Worm (Caenorhabditis elegans): Measurements from ENCODE around the gene clp-7.

DNA sequence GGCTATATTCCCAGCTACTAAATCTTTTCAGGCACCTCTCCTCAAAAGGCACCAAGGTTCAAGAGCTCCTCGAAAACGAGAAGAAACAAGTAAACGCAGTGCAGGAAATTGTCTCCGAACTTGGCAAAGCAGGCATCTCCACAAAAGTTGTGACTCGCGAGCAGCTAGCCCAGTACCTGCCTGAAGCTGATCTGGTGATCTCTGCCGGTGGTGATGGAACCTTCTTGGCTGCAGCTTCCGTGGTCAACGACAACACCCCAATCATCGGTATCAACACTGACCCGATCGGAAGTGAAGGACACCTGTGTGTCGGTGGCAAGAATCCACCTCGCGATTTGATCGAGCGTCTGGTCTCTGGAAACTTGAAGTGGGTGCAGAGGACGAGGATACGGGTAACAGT lies 12.4 kb upstream of the clp-7 start:
- no peak for TF ChIP-seq ztf-29 (GFP tag; IDR thresholded peaks at IDR 0.05)
- no peak for TF ChIP-seq flt-1 (GFP tag; IDR thresholded peaks at IDR 0.05)
- no peak for TF ChIP-seq ref-1 (GFP tag; conservative IDR thresholded peaks at IDR 0.05)

All from whole organism, midembryonic.